Worm (Caenorhabditis elegans) whole organism, young adult: ENCODE measurements around the gene nhr-44.

Experiments used
- B0019.2 ChIP-seq: fragments of 200-800 bp; sonication (Bioruptor generic); conservative IDR thresholded peaks from 2 replicates; pipeline ENCODE4 v1.3.6; 2022; ENCODE audit warnings: missing genetic modification reagents, missing genetic modification characterization, missing compliant biosample characterization
- F49E8.2 ChIP-seq: sonication (generic microtip); optimal IDR thresholded peaks from 3 replicates; lab custom pipeline; 2017; ENCODE audit warnings: missing genetic modification characterization, mild to moderate bottlenecking, missing compliant biosample characterization, antibody characterized with exemption, moderate library complexity; ENCODE audit not compliant: insufficient read depth
- T07F8.4 ChIP-seq: sonication (generic microtip); optimal IDR thresholded peaks from 2 replicates; lab custom pipeline; 2016; ENCODE audit warnings: mild to moderate bottlenecking, missing genetic modification characterization, moderate library complexity, missing compliant biosample characterization
- akir-1 ChIP-seq: fragments of 200-800 bp; sonication (Bioruptor generic); optimal IDR thresholded peaks from 2 replicates; lab custom pipeline; 2018; ENCODE audit warnings: mild to moderate bottlenecking, missing genetic modification characterization, moderate library complexity, missing compliant biosample characterization
- fkh-3 ChIP-seq: sonication (generic microtip); optimal IDR thresholded peaks from 2 replicates; lab custom pipeline; 2016; ENCODE audit warnings: mild to moderate bottlenecking, missing genetic modification characterization, missing compliant biosample characterization
- let-526 ChIP-seq: fragments of 200-800 bp; sonication (Bioruptor generic); IDR thresholded peaks from 2 replicates; pipeline ENCODE4 v1.3.6; 2022; ENCODE audit warnings: missing genetic modification reagents, missing genetic modification characterization, missing compliant biosample characterization
- lin-35 ChIP-seq, 3 experiments: fragments of 150-350 bp in 2 of 3; sonication (generic microtip) in 1 of 3; optimal IDR thresholded peaks; 2 replicates each; lab custom pipeline; 2014 to 2018; ENCODE audit warnings: missing biosample characterization in 3 of 3, missing genetic modification characterization in 3 of 3, missing genetic modification reagents in 3 of 3
- repo-1 ChIP-seq: sonication (generic microtip); optimal IDR thresholded peaks from 2 replicates; lab custom pipeline; 2017; ENCODE audit warnings: mild to moderate bottlenecking, missing genetic modification characterization, missing compliant biosample characterization
- snpc-1.3 ChIP-seq: sonication (generic microtip); optimal IDR thresholded peaks from 2 replicates; lab custom pipeline; 2017; ENCODE audit warnings: missing genetic modification characterization, mild to moderate bottlenecking, missing compliant biosample characterization, antibody characterized with exemption, moderate library complexity, missing genotype, missing genetic modification reagents; ENCODE audit not compliant: insufficient read depth
- tbp1 ChIP-seq: fragments of 200-800 bp; sonication (Bioruptor generic); optimal IDR thresholded peaks from 2 replicates; lab custom pipeline; 2018; ENCODE audit warnings: mild to moderate bottlenecking, missing genetic modification characterization, missing compliant biosample characterization
- xnd-1 ChIP-seq: sonication (generic microtip); optimal IDR thresholded peaks from 2 replicates; lab custom pipeline; 2016; ENCODE audit warnings: missing genotype, missing genetic modification reagents, missing genetic modification characterization, missing compliant biosample characterization

ce11 chrV:8922781-8923180 is 41.1 kb downstream of the nhr-44 start, which contains the start of gene ttr-47:
- no peak for TF ChIP-seq repo-1 (tag; lab: Kevin White, UChicago)
- no peak for TF ChIP-seq F49E8.2 (tag; lab: Kevin White, UChicago)
- no peak for TF ChIP-seq fkh-3 (tag; lab: Kevin White, UChicago)
- TF ChIP-seq lin-35 (GFP tag; optimal IDR thresholded peaks at IDR 0.05; lab: Kevin White, UChicago): no peak
- TF ChIP-seq B0019.2 (GFP tag; lab: Robert Waterston, UW): no peak
- TF ChIP-seq tbp1: no peak
- no peak for TF ChIP-seq akir-1 (GFP tag; lab: Kevin White, UChicago)
- TF ChIP-seq snpc-1.3: no peak
- TF ChIP-seq let-526 (GFP tag; lab: Robert Waterston, UW): no peak
- TF ChIP-seq xnd-1 (tag; lab: Kevin White, UChicago): no peak
- TF ChIP-seq T07F8.4 (tag; lab: Kevin White, UChicago): no peak
